Worm (Caenorhabditis elegans): ENCODE data around the gene str-63.

str-63 gene

DNA sequence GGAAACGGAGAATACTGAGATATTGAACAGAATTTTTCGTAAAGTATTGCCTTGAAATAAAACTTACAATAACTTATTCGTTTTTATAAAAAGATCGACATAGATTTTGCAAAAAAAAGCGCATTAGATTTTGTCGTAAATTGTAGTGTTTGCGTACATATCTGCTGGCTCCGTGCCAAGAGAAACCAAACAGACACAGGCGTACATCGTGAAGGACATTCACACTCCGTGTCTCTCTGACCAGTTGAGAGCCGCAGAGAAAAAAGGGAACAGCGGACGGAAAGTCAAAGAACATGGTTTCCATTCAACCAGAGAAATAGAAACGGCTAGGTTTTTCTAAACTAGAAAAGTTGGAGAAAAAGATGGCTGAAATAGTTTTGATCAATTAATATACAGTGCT is 36.1 kb upstream of the str-63 start, which contains the start of gene arrd-19 (continued):
- TF ChIP-seq lin-14 (GFP tag; optimal IDR thresholded peaks at IDR 0.05), result peak; percentile 98

- TF ChIP-seq grh-1 (GFP tag; IDR thresholded peaks at IDR 0.05) (peak; percentile 9; the same call in 1 of the 2 replicates), nhr-85 (tag) (peak; percentile 69), sup-37 (GFP tag; optimal IDR thresholded peaks at IDR 0.05) (no peak), blmp-1 (tag; optimal IDR thresholded peaks at IDR 0.05) (peak; percentile 37)
Observed at ce11 chrV:3316108-3316507, 35.3 kb upstream of the str-63 start, which contains the start of gene F35F10.1. Gene F35F10.1, plus strand, starts transcription at chrV:3316307.

DNA sequence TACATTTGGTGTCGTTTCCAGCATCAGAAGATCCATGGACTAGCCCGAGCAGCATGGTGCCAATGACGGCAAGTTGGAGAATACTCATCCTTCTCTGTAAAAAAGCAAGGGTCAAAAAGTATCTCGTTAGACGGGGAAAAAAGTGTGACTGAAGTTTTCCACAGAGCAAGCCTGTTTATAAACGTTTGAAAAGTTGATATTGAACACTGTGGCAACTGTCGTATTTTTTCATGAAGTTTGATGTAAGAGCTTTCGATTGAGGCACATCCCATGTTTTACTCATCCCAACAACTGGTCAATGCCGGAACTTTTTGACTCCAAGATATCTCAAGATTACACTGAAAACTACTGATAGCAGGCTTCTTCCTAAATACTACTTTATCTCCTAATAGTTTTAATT is 32.4 kb upstream of the str-63 start, which contains the start of gene F35F10.13:
Gene F35F10.13 (minus strand): TSS at position 101 of the 400 bp plus-strand sequence.
- TF ChIP-seq rnt-1 (tag; optimal IDR thresholded peaks at IDR 0.05) (no peak), vab-15 (tag; optimal IDR thresholded peaks at IDR 0.05) (no peak), blmp-1 (tag; optimal IDR thresholded peaks at IDR 0.05) (no peak), C04F5.9 (tag; optimal IDR thresholded peaks at IDR 0.05) (no peak), jun-1 (tag; optimal IDR thresholded peaks at IDR 0.05) (no peak), F16B12.6 (tag; optimal IDR thresholded peaks at IDR 0.05) (no peak), ama-1 (optimal IDR thresholded peaks at IDR 0.05) (no peak), zag-1 (tag; optimal IDR thresholded peaks at IDR 0.05) (no peak), lin-35 (GFP tag; optimal IDR thresholded peaks at IDR 0.05) (no peak), unc-98 (GFP tag; IDR thresholded peaks at IDR 0.05) (no peak), C16A3.4 (tag; optimal IDR thresholded peaks at IDR 0.05) (no peak), mef-2 (tag; optimal IDR thresholded peaks at IDR 0.05) (no peak), lin-15B (tag; optimal IDR thresholded peaks at IDR 0.05) (no peak), ets-5 (GFP tag; IDR thresholded peaks at IDR 0.05) (no peak), ceh-88 (GFP tag; IDR thresholded peaks at IDR 0.05) (no peak)

ce11 chrV:3320005-3320404 is 31.4 kb upstream of the str-63 start, which contains the start of gene F35F10.14:
Gene F35F10.14, minus strand, starts transcription at chrV:3320105.
- no peak for TF ChIP-seq fkh-4 (tag; optimal IDR thresholded peaks at IDR 0.05; ENCODE audit: borderline replicate concordance)
- TF ChIP-seq nhr-76 (tag; optimal IDR thresholded peaks at IDR 0.05), result no peak
- TF ChIP-seq unc-130 (tag; optimal IDR thresholded peaks at IDR 0.05), result no peak
- no peak for TF ChIP-seq pag-3 (tag; optimal IDR thresholded peaks at IDR 0.05; ENCODE audit: borderline replicate concordance, insufficient read depth)
- no peak for TF ChIP-seq jun-1 (tag; optimal IDR thresholded peaks at IDR 0.05)
- TF ChIP-seq zag-1 (tag; optimal IDR thresholded peaks at IDR 0.05), result no peak
- no peak for TF ChIP-seq ama-1 (optimal IDR thresholded peaks at IDR 0.05)
- no peak for TF ChIP-seq lin-14 (GFP tag; optimal IDR thresholded peaks at IDR 0.05)
- TF ChIP-seq snu-23 (GFP tag; optimal IDR thresholded peaks at IDR 0.05), result no peak
- TF ChIP-seq vab-15 (tag; optimal IDR thresholded peaks at IDR 0.05), result no peak
- no peak for TF ChIP-seq ceh-82 (tag; optimal IDR thresholded peaks at IDR 0.05)
- TF ChIP-seq sox-4 (tag; optimal IDR thresholded peaks at IDR 0.05), result no peak
- TF ChIP-seq unc-62 (GFP tag; optimal IDR thresholded peaks at IDR 0.05), result no peak
- TF ChIP-seq sptf-1 (tag; optimal IDR thresholded peaks at IDR 0.05), result no peak
- no peak for TF ChIP-seq Y116A8C.19 (tag; optimal IDR thresholded peaks at IDR 0.05; ENCODE audit: borderline replicate concordance)
- no peak for TF ChIP-seq elt-3 (tag; optimal IDR thresholded peaks at IDR 0.05)
- TF ChIP-seq snpc-4 (tag; optimal IDR thresholded peaks at IDR 0.05), result no peak

DNA sequence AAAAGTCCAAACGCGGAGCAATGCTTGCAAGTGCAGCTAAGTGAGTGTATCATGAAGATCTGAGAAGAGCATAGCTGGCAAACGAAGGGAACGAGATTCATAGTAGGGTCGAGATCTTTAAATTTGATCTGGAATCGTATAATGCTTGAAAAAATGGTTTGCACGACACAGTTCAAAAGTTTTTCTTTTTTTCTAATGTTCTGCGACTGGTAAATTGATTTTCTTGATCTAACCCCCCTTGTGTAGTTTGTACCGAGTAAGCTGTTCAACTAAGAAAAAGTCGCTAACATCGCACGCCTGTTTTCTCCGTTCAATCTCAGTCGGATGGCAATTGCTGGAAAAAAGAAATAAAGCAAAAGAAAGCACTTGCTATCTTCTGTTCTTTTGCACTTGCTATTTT is 30.9 kb upstream of the str-63 start, which contains the start of gene C17B7.14:
Gene C17B7.14 (minus strand): TSS at position 101 of the 400 bp plus-strand sequence.
- TF ChIP-seq blmp-1 (tag; optimal IDR thresholded peaks at IDR 0.05), result no peak
- no peak for TF ChIP-seq lir-3 (tag; optimal IDR thresholded peaks at IDR 0.05; ENCODE audit: poor library complexity)

ce11 chrV:3324178-3324577 is 27.2 kb upstream of the str-63 start, which contains the start of gene C17B7.8:
Gene C17B7.8, minus strand, starts transcription at chrV:3324278.
- no peak for TF ChIP-seq unc-130 (tag; optimal IDR thresholded peaks at IDR 0.05)
- TF ChIP-seq swsn-7 (tag; optimal IDR thresholded peaks at IDR 0.05), result no peak
- no peak for TF ChIP-seq ets-5 (GFP tag; IDR thresholded peaks at IDR 0.05)
- TF ChIP-seq aly-2 (tag; optimal IDR thresholded peaks at IDR 0.05), result no peak
- TF ChIP-seq F16B12.6 (tag; optimal IDR thresholded peaks at IDR 0.05), result no peak
- no peak for TF ChIP-seq nhr-12 (tag; optimal IDR thresholded peaks at IDR 0.05)
- TF ChIP-seq ztf-11 (tag; optimal IDR thresholded peaks at IDR 0.05), result no peak
- no peak for TF ChIP-seq dsc-1 (tag; optimal IDR thresholded peaks at IDR 0.05)
- no peak for TF ChIP-seq fkh-10 (GFP tag; optimal IDR thresholded peaks at IDR 0.05)
- TF ChIP-seq blmp-1 (tag; optimal IDR thresholded peaks at IDR 0.05), result no peak
- no peak for TF ChIP-seq zip-4 (GFP tag; optimal IDR thresholded peaks at IDR 0.05)
- no peak for TF ChIP-seq unc-86 (tag; optimal IDR thresholded peaks at IDR 0.05)
